Fruit fly (Drosophila melanogaster) whole organism, embryonic: ENCODE data around the gene InR.
A peak's percentile ranks its signal among the peaks of the same experiment; 100 is the strongest.

Experiments used
- CG12071 ChIP-seq: fragments of 200-800 bp; sonication (Bioruptor generic); optimal IDR thresholded peaks from 3 replicates; lab custom pipeline; 2018; ENCODE audit warnings: missing biosample characterization, mild to moderate bottlenecking, missing genetic modification characterization
- CG13123 ChIP-seq: fragments of 200-800 bp; sonication (Bioruptor generic); optimal IDR thresholded peaks from 2 replicates; lab custom pipeline; 2016; ENCODE audit warnings: missing biosample characterization, missing genetic modification characterization
- ERR ChIP-seq: fragments of 200-800 bp; sonication (Bioruptor generic); optimal IDR thresholded peaks from 2 replicates; lab custom pipeline; 2016; ENCODE audit warnings: missing biosample characterization, missing genetic modification characterization
- Taf1 ChIP-seq: fragments of 200-800 bp; sonication (Bioruptor generic); IDR thresholded peaks from 2 replicates; pipeline ENCODE4 v1.3.6; 2022; ENCODE audit warnings: missing biosample characterization, missing genetic modification characterization
- Trl ChIP-seq, 3 experiments: fragments of >200 bp in 2 of 3; fragments of 200-800 bp in 1 of 3; sonication (Bioruptor generic) in 1 of 3; optimal IDR thresholded peaks; 2 replicates in 1 of 3; 3 replicates in 2 of 3; lab custom pipeline; 2016 to 2017; ENCODE audit warnings: missing biosample characterization in 1 of 3, missing genetic modification characterization in 1 of 3
- gcm ChIP-seq: fragments of 200-800 bp; sonication (Bioruptor generic); optimal IDR thresholded peaks from 2 replicates; lab custom pipeline; 2019; ENCODE audit warnings: missing biosample characterization, mild to moderate bottlenecking, missing genetic modification characterization, moderate library complexity
- sens ChIP-seq: fragments of 200-800 bp; sonication (Bioruptor generic); peaks from one replicate; lab custom pipeline; 2016; ENCODE audit warnings: missing biosample characterization, missing genetic modification characterization
- sob ChIP-seq: fragments of 200-800 bp; sonication (Bioruptor generic); IDR thresholded peaks from 2 replicates; pipeline ENCODE4 v1.3.6; 2022; ENCODE audit warnings: missing biosample characterization, missing genetic modification characterization
- usp ChIP-seq: fragments of >200 bp; optimal IDR thresholded peaks from 2 replicates; lab custom pipeline; 2017; ENCODE audit warnings: missing biosample characterization, missing genetic modification characterization

DNA sequence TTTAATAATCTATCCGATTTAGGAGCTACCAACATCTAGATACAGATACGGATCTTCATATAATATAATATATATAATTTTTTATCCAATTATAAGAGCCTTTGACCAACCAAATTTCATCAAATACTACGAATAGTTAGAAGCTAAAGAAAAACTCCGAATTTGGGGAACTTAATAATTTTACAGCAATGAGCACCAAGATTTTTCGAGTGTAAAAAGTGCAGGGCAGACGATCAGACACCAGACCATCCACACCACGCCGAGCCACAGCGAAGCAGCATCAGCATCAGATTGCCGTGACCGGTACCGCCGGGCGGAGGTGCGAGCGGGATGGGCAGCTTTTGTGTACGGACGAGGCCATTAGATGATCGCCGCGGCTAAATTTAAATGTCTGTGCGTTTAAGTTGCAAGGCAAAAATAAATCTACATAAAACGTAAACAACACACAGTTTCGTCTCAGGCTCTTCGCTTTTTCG is 24.7 kb downstream of the InR start:
- TF ChIP-seq CG13123 (no peak), gcm (peak; percentile 27), sob (no peak; the same call in 1 of the 2 replicates), Taf1 (GFP tag; lab: Robert Waterston, UW) (no peak), usp (no peak), ERR (GFP tag; lab: Kevin White, UChicago) (no peak), CG12071 (GFP tag; lab: Kevin White, UChicago) (no peak), sens (GFP tag; lab: Kevin White, UChicago) (no peak), Trl (optimal IDR thresholded peaks at IDR 0.05; lab: Kevin White, UChicago) (no peak), Trl (GFP tag; optimal IDR thresholded peaks at IDR 0.05; lab: Kevin White, UChicago) (no peak)
